Worm (Caenorhabditis elegans): ENCODE measurements around the gene swsn-6.

DNA sequence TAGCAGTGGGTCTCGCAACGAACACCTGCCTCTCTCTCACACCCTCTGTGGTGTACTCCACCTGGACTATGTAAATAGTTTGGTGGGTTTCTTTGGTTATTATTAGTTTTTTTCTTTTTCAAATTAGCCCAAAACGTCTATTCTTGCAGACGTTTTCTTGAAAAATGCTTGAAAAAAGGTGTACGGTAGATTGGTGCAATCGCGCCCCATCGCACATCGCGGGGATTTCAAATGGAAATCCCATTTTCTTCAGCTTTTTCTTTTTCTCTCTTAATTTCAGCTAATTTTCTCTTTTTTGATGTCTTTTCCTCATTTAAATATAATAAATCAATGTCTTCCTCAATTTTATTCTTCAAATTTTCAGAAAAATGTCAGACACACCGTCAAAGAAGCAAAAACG lies 40.7 kb upstream of the swsn-6 start, which contains the start of gene Y4C6B.1:
- no peak for TF ChIP-seq tbx-2 (tag; optimal IDR thresholded peaks at IDR 0.05)
- TF ChIP-seq elt-3 (tag; optimal IDR thresholded peaks at IDR 0.05): no peak
- no peak for TF ChIP-seq unc-62 (GFP tag; optimal IDR thresholded peaks at IDR 0.05)
- TF ChIP-seq ztf-11 (tag; optimal IDR thresholded peaks at IDR 0.05): no peak
- TF ChIP-seq C16A3.4 (tag; optimal IDR thresholded peaks at IDR 0.05): no peak
- no peak for TF ChIP-seq zag-1 (tag; optimal IDR thresholded peaks at IDR 0.05)
- no peak for TF ChIP-seq mdl-1 (tag; optimal IDR thresholded peaks at IDR 0.05)
- no peak for TF ChIP-seq aha-1 (tag; optimal IDR thresholded peaks at IDR 0.05)
- TF ChIP-seq lin-15B (tag; optimal IDR thresholded peaks at IDR 0.05): no peak
